Fruit fly (Drosophila melanogaster): ENCODE results near the gene CG11911.

Gene CG11911

DNA sequence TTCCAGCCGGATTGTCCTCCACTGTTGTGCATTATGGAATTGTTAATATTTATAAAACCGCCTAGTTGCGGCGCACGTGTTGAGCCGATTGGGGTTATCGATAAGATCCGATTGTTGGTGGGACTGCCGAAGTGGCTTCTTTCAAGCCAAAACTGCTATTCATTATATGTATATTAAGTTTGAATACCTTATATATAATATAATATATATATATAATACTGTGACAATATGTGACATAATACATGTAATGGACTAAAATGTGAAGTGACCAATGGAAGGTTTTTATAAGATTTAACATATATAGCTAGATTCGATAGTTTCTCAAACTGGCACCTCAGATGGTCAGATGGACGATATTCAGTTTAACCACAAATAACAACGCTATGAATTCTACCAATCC lies 47.4 kb downstream of the CG11911 start, which contains the start of the genes mbm and CG11555 (continued):
- TF ChIP-seq Neu2 (GFP tag; optimal IDR thresholded peaks at IDR 0.05; ENCODE audit: borderline replicate concordance) (no peak), CG8765 (GFP tag; IDR thresholded peaks at IDR 0.05) (no peak), jing (GFP tag; optimal IDR thresholded peaks at IDR 0.05) (no peak), CG10654 (GFP tag; optimal IDR thresholded peaks at IDR 0.05) (no peak), CG14050 (GFP tag; IDR thresholded peaks at IDR 0.05) (no peak), cwo (GFP tag; optimal IDR thresholded peaks at IDR 0.05) (peak; percentile 81), ssp (GFP tag; IDR thresholded peaks at IDR 0.05) (peak; percentile 9; the same call in 1 of the 2 replicates), fru (optimal IDR thresholded peaks at IDR 0.05) (no peak), abd-A (tag; optimal IDR thresholded peaks at IDR 0.05) (no peak), CG4360 (GFP tag; IDR thresholded peaks at IDR 0.05) (no peak), twi (tag; optimal IDR thresholded peaks at IDR 0.05) (peak; percentile 44), CoRest (tag; optimal IDR thresholded peaks at IDR 0.05) (peak; percentile 60), al (GFP tag; IDR thresholded peaks at IDR 0.05) (no peak), CG32767 (GFP tag; IDR thresholded peaks at IDR 0.05) (no peak), wek (GFP tag; optimal IDR thresholded peaks at IDR 0.05) (no peak), CG13296 (GFP tag; optimal IDR thresholded peaks at IDR 0.05) (peak; percentile 40), CG13894 (tag; optimal IDR thresholded peaks at IDR 0.05) (no peak), CG6254 (GFP tag; optimal IDR thresholded peaks at IDR 0.05) (no peak), HLHmδ (GFP tag; optimal IDR thresholded peaks at IDR 0.05) (no peak), kah (GFP tag; optimal IDR thresholded peaks at IDR 0.05) (peak; percentile 14), CG3847 (GFP tag; IDR thresholded peaks at IDR 0.05) (no peak), CG18011 (GFP tag; optimal IDR thresholded peaks at IDR 0.05) (no peak), dimm (GFP tag; IDR thresholded peaks at IDR 0.05) (no peak), CG12391 (tag; optimal IDR thresholded peaks at IDR 0.05) (peak; percentile 60), CG2116 (GFP tag; optimal IDR thresholded peaks at IDR 0.05) (peak; percentile 61), hkb (optimal IDR thresholded peaks at IDR 0.05) (no peak), hkb (GFP tag; IDR thresholded peaks at IDR 0.05) (no peak), pzg (GFP tag; optimal IDR thresholded peaks at IDR 0.05) (peak; percentile 34), Chrac-16 (GFP tag; optimal IDR thresholded peaks at IDR 0.05) (no peak), CG17186 (GFP tag; optimal IDR thresholded peaks at IDR 0.05) (no peak), tna (GFP tag; IDR thresholded peaks at IDR 0.05; ENCODE audit: partially characterized antibody) (no peak), CG11560 (tag; IDR thresholded peaks at IDR 0.05) (no peak), CG7786 (GFP tag; optimal IDR thresholded peaks at IDR 0.05) (no peak), CG11504 (tag; optimal IDR thresholded peaks at IDR 0.05) (peak; percentile 49), crp (GFP tag; optimal IDR thresholded peaks at IDR 0.05) (peak in 1 of 2 experiments; percentile 43), CrebB (tag; optimal IDR thresholded peaks at IDR 0.05) (no peak), Dad (GFP tag; optimal IDR thresholded peaks at IDR 0.05) (no peak), CG6654 (GFP tag; optimal IDR thresholded peaks at IDR 0.05) (no peak), CG2199 (GFP tag; IDR thresholded peaks at IDR 0.05) (no peak), tx (GFP tag; optimal IDR thresholded peaks at IDR 0.05) (no peak), tup (GFP tag; optimal IDR thresholded peaks at IDR 0.05) (no peak), fd102C (GFP tag; optimal IDR thresholded peaks at IDR 0.05) (no peak), CG15479 (GFP tag; optimal IDR thresholded peaks at IDR 0.05) (no peak), dmrt99B (tag; optimal IDR thresholded peaks at IDR 0.05) (no peak), nmo (GFP tag; optimal IDR thresholded peaks at IDR 0.05) (peak; percentile 42), Xbp1 (GFP tag; optimal IDR thresholded peaks at IDR 0.05) (no peak), trem (tag; optimal IDR thresholded peaks at IDR 0.05) (peak; percentile 67), CG18262 (tag; optimal IDR thresholded peaks at IDR 0.05) (peak; percentile 43), Dip3 (GFP tag; optimal IDR thresholded peaks at IDR 0.05) (no peak), CG7357 (GFP tag; IDR thresholded peaks at IDR 0.05) (no peak), disco-r (GFP tag; optimal IDR thresholded peaks at IDR 0.05) (no peak), ap (GFP tag; IDR thresholded peaks at IDR 0.05) (no peak)
